Worm (Caenorhabditis elegans) whole organism, L2 larva: Measurements from ENCODE around the gene esyt-2.

ENCODE experiments used
- C34F6.9 ChIP-seq: fragments of 150-350 bp; optimal IDR thresholded peaks from 2 replicates; lab custom pipeline; 2014; ENCODE audit warnings: missing biosample characterization, missing genetic modification characterization
- Y55F3AM.14 ChIP-seq: fragments of 200-800 bp; sonication (Bioruptor generic); optimal IDR thresholded peaks from 2 replicates; lab custom pipeline; 2018; ENCODE audit warnings: mild to moderate bottlenecking, missing genetic modification characterization, missing compliant biosample characterization
- alr-1 ChIP-seq: fragments of 150-350 bp; optimal IDR thresholded peaks from 2 replicates; lab custom pipeline; 2014; ENCODE audit warnings: missing biosample characterization, missing genetic modification characterization
- aly-2 ChIP-seq: fragments of 150-350 bp; optimal IDR thresholded peaks from 2 replicates; lab custom pipeline; 2014; ENCODE audit warnings: missing biosample characterization, missing genetic modification characterization
- ama-1 ChIP-seq: fragments of 150-350 bp; optimal IDR thresholded peaks from 2 replicates; lab custom pipeline; 2018; ENCODE audit warnings: inconsistent platforms
- blmp-1 ChIP-seq: sonication (generic microtip); optimal IDR thresholded peaks from 2 replicates; lab custom pipeline; 2017; ENCODE audit warnings: missing genetic modification characterization, mild to moderate bottlenecking, missing compliant biosample characterization, antibody characterized with exemption, moderate library complexity; ENCODE audit not compliant: insufficient read depth
- ceh-16 ChIP-seq: fragments of 150-350 bp; optimal IDR thresholded peaks from 2 replicates; lab custom pipeline; 2014; ENCODE audit warnings: missing biosample characterization, missing genetic modification characterization
- ceh-82 ChIP-seq: fragments of 150-350 bp; optimal IDR thresholded peaks from 2 replicates; lab custom pipeline; 2014; ENCODE audit warnings: missing biosample characterization, missing genetic modification characterization
- crh-2 ChIP-seq: sonication (generic microtip); optimal IDR thresholded peaks from 2 replicates; lab custom pipeline; 2017; ENCODE audit warnings: missing biosample characterization, missing genetic modification characterization
- dmd-4 ChIP-seq: sonication (generic microtip); optimal IDR thresholded peaks from 2 replicates; lab custom pipeline; 2017; ENCODE audit warnings: missing biosample characterization, missing genetic modification characterization
- elt-1 ChIP-seq: fragments of 150-350 bp; optimal IDR thresholded peaks from 2 replicates; lab custom pipeline; 2014; ENCODE audit warnings: missing biosample characterization, missing genetic modification characterization
- fos-1 ChIP-seq: fragments of 150-350 bp; optimal IDR thresholded peaks from 2 replicates; lab custom pipeline; 2014; ENCODE audit warnings: missing biosample characterization, missing genetic modification characterization
- gmeb-1 ChIP-seq: fragments of 150-350 bp; optimal IDR thresholded peaks from 2 replicates; lab custom pipeline; 2014; ENCODE audit warnings: missing biosample characterization, missing genetic modification characterization
- lin-11 ChIP-seq: fragments of 150-350 bp; sonication (generic microtip); optimal IDR thresholded peaks from 2 replicates; lab custom pipeline; 2014; ENCODE audit warnings: missing biosample characterization, missing genetic modification characterization, inconsistent platforms, mixed read lengths
- lin-13 ChIP-seq: fragments of 150-350 bp; optimal IDR thresholded peaks from 2 replicates; lab custom pipeline; 2014; ENCODE audit warnings: missing biosample characterization, missing genetic modification reagents, missing genetic modification characterization
- lin-39 ChIP-seq: fragments of 150-350 bp; optimal IDR thresholded peaks from 2 replicates; lab custom pipeline; 2014; ENCODE audit warnings: missing biosample characterization, missing genetic modification reagents, missing genetic modification characterization
- mab-5 ChIP-seq: fragments of 150-350 bp; optimal IDR thresholded peaks from 2 replicates; lab custom pipeline; 2014; ENCODE audit warnings: missing biosample characterization, missing genetic modification characterization
- mbf-1 ChIP-seq: sonication (generic microtip); optimal IDR thresholded peaks from 2 replicates; lab custom pipeline; 2017; ENCODE audit warnings: missing biosample characterization, missing genetic modification characterization
- mdl-1 ChIP-seq, 2 experiments: fragments of 150-350 bp in 1 of 2; sonication (generic microtip) in 1 of 2; optimal IDR thresholded peaks; 2 replicates each; lab custom pipeline; 2017; ENCODE audit warnings: missing biosample characterization in 2 of 2, missing genetic modification characterization in 2 of 2
- nhr-10 ChIP-seq: sonication (generic microtip); optimal IDR thresholded peaks from 2 replicates; lab custom pipeline; 2017; ENCODE audit warnings: missing biosample characterization, missing genetic modification characterization
- nhr-11 ChIP-seq: fragments of 150-350 bp; optimal IDR thresholded peaks from 2 replicates; lab custom pipeline; 2014; ENCODE audit warnings: missing biosample characterization, missing genetic modification characterization
- nhr-12 ChIP-seq: fragments of 150-350 bp; optimal IDR thresholded peaks from 2 replicates; lab custom pipeline; 2014; ENCODE audit warnings: missing biosample characterization, missing genetic modification characterization
- nhr-129 ChIP-seq: fragments of 150-350 bp; optimal IDR thresholded peaks from 2 replicates; lab custom pipeline; 2014; ENCODE audit warnings: missing biosample characterization, missing genetic modification characterization
- nhr-21 ChIP-seq: fragments of 150-350 bp; optimal IDR thresholded peaks from 2 replicates; lab custom pipeline; 2014; ENCODE audit warnings: missing biosample characterization, missing genetic modification characterization
- nhr-237 ChIP-seq: fragments of 150-350 bp; optimal IDR thresholded peaks from 2 replicates; lab custom pipeline; 2014; ENCODE audit warnings: missing biosample characterization, missing genetic modification characterization
- nhr-25 ChIP-seq: fragments of 150-350 bp; sonication (generic microtip); optimal IDR thresholded peaks from 3 replicates; lab custom pipeline; 2014; ENCODE audit warnings: missing biosample characterization, missing genetic modification characterization
- nhr-77 ChIP-seq: fragments of 150-350 bp; optimal IDR thresholded peaks from 2 replicates; lab custom pipeline; 2014; ENCODE audit warnings: missing biosample characterization, missing genetic modification characterization
- peb-1 ChIP-seq: fragments of 150-350 bp; optimal IDR thresholded peaks from 2 replicates; lab custom pipeline; 2014; ENCODE audit warnings: missing biosample characterization, missing genetic modification characterization
- sem-4 ChIP-seq: fragments of 150-350 bp; optimal IDR thresholded peaks from 2 replicates; lab custom pipeline; 2014; ENCODE audit warnings: missing biosample characterization, missing genetic modification reagents, missing genetic modification characterization
- skn-1 ChIP-seq: sonication (generic microtip); optimal IDR thresholded peaks from 2 replicates; lab custom pipeline; 2017; ENCODE audit warnings: missing biosample characterization, missing genetic modification characterization
- snpc-4 ChIP-seq: fragments of 150-350 bp; optimal IDR thresholded peaks from 2 replicates; lab custom pipeline; 2014; ENCODE audit warnings: missing biosample characterization, missing genetic modification characterization
- unc-39 ChIP-seq: fragments of 150-350 bp; optimal IDR thresholded peaks from 2 replicates; lab custom pipeline; 2014; ENCODE audit warnings: missing biosample characterization, missing genetic modification characterization
- unc-55 ChIP-seq: fragments of 150-350 bp; sonication (generic microtip); optimal IDR thresholded peaks from 3 replicates; lab custom pipeline; 2014; ENCODE audit warnings: missing biosample characterization, missing genetic modification reagents, missing genetic modification characterization
- unc-62 ChIP-seq: fragments of 150-350 bp; optimal IDR thresholded peaks from 2 replicates; lab custom pipeline; 2014; ENCODE audit warnings: missing biosample characterization, missing genetic modification reagents, missing genetic modification characterization
- ztf-1 ChIP-seq: fragments of 200-800 bp; sonication (Bioruptor generic); conservative IDR thresholded peaks from 2 replicates; pipeline ENCODE4 v1.3.6; 2022; ENCODE audit warnings: missing genetic modification characterization, missing compliant biosample characterization
- ztf-11 ChIP-seq: sonication (generic microtip); optimal IDR thresholded peaks from 2 replicates; lab custom pipeline; 2017; ENCODE audit warnings: missing biosample characterization, missing genetic modification characterization
- ztf-4 ChIP-seq: fragments of 150-350 bp; optimal IDR thresholded peaks from 2 replicates; lab custom pipeline; 2014; ENCODE audit warnings: missing biosample characterization, missing genetic modification characterization

The esyt-2 gene

ce11 chrIII:6251511-6251910 lies 20.7 kb upstream of the esyt-2 start, which contains the start of gene amdh-1:
Gene amdh-1 (plus strand): TSS chrIII:6251811.
- no peak for TF ChIP-seq aly-2 (tag; lab: Kevin White, UChicago)
- no peak for TF ChIP-seq sem-4
- TF ChIP-seq ztf-1 (GFP tag; lab: Robert Waterston, UW), result no peak
- no peak for TF ChIP-seq lin-13 (GFP tag; lab: Kevin White, UChicago)
- no peak for TF ChIP-seq ceh-82 (tag; lab: Kevin White, UChicago)
- TF ChIP-seq nhr-21 (tag; lab: Kevin White, UChicago), result no peak
- no peak for TF ChIP-seq nhr-77 (tag; lab: Kevin White, UChicago)
- no peak for TF ChIP-seq C34F6.9 (tag; lab: Kevin White, UChicago)
- TF ChIP-seq nhr-237 (tag; lab: Kevin White, UChicago), result no peak
- TF ChIP-seq alr-1 (tag; lab: Kevin White, UChicago), result no peak
- no peak for TF ChIP-seq nhr-25 (tag; lab: Kevin White, UChicago)
- TF ChIP-seq nhr-129 (tag; lab: Kevin White, UChicago), result no peak
- no peak for TF ChIP-seq lin-39 (tag; lab: Kevin White, UChicago)
- no peak for TF ChIP-seq ztf-4 (tag; lab: Kevin White, UChicago)
- no peak for TF ChIP-seq peb-1 (tag; lab: Kevin White, UChicago)
- no peak for TF ChIP-seq nhr-10
- TF ChIP-seq elt-1, result no peak
- TF ChIP-seq ceh-16, result no peak

DNA sequence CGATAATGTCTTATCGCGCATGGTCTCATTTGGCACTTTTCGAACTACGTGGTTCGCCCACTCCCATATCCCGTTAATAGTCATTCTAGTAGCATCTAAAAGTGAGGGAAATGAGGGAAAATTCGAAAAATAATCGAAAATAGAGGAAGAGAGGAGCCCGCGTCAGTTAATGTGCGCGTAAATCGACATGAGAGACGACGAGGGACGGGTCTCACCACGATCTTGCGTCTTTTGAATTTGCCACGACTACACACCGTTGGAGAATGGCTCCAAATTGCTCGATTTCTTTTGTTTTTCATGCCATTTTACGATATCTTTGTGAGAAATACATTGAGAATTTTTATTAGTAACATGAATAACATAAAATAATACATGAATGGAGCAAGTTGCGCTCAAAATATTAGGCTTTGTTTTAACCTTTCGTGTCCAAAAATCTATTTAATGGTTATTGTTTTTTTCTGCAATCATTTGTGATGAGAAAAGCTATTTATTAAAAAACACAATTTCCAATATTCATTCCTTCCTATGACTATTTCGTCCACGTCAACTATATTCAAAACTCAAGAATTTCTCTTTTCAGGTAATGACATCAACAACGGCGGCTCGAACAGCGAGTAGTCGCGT lies 17.4 kb upstream of the esyt-2 start, which contains the start of the genes gen-1 and stt-3:
Gene gen-1 (minus strand): TSS at position 95 of the 624 bp plus-strand sequence.
Gene stt-3 (plus strand): TSS at position 574 of the 624 bp plus-strand sequence.
- TF ChIP-seq mbf-1 (tag; lab: Kevin White, UChicago), result no peak
- TF ChIP-seq C34F6.9 (tag; lab: Kevin White, UChicago), result peak; percentile 18
- TF ChIP-seq gmeb-1, result no peak
- TF ChIP-seq nhr-129 (tag; lab: Kevin White, UChicago), result peak; percentile 43
- peak; percentile 86 for TF ChIP-seq crh-2 (tag; lab: Kevin White, UChicago)

- TF ChIP-seq ztf-1 (GFP tag; lab: Robert Waterston, UW) (no peak), fos-1 (tag; lab: Kevin White, UChicago) (no peak), skn-1 (no peak), mab-5 (tag; lab: Kevin White, UChicago) (no peak), nhr-129 (tag; lab: Kevin White, UChicago) (no peak), snpc-4 (no peak), lin-39 (tag; lab: Kevin White, UChicago) (no peak), sem-4 (no peak), ztf-11 (tag; lab: Kevin White, UChicago) (no peak), Y55F3AM.14 (GFP tag; lab: Kevin White, UChicago) (no peak), C34F6.9 (tag; lab: Kevin White, UChicago) (no peak), crh-2 (tag; lab: Kevin White, UChicago) (no peak), unc-55 (GFP tag; lab: Kevin White, UChicago) (no peak), blmp-1 (tag; lab: Kevin White, UChicago) (no peak), ceh-16 (no peak), ztf-4 (tag; lab: Kevin White, UChicago) (no peak), unc-62 (GFP tag; lab: Kevin White, UChicago) (no peak), ama-1 (lab: Kevin White, UChicago) (no peak), lin-11 (tag; lab: Kevin White, UChicago) (no peak)
- TF ChIP-seq, all 48 proteins: peak for 0
These were observed 15.0 kb upstream of the esyt-2 start, which contains the start of gene bcas-2 for ce11 chrIII:6245728-6246127. Gene bcas-2 (minus strand): TSS chrIII:6245828.

DNA sequence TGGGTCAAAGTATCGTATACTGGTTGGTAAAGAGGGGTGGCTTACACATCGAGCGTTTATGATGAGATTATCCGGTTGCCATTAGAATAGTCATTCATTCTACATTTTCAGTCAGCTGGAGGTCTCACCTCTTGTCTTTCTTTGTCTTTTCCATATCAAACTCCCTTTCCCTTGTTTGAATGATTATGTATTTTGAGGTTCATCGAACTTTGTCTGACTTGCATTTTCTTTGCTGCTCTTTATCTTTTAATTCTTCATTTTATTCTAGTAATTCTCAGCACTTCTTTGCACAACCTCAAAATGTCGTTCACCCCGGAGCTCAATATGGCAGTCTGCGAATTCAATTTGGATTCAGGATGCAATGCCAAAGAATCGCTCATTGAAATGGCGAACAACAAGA lies 9.8 kb upstream of the esyt-2 start, which contains the start of gene T12A2.3:
Gene T12A2.3 (plus strand): TSS at position 301 of the 400 bp plus-strand sequence.
- TF ChIP-seq fos-1 (tag; lab: Kevin White, UChicago) (no peak), mab-5 (tag; lab: Kevin White, UChicago) (no peak)

DNA sequence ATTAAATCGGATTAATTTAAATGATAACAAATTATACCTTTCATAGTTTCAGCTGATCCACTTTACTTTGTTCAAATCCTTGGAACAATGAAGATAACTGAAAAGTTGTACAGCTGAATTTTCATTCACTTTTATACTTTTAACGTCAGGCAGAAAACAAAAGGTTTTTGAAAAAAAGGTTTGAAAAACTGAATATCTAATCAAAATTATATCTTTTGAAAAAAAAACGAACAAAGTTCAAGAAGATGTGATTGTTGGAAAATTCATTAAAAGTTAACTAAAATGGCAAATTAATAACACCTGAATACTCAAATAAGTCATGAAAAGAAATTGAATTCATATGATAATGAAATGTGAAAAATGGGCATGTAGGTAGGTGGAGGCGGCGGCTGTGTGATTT lies 5.9 kb upstream of the esyt-2 start, which contains the start of gene T12A2.21:
Gene T12A2.21 (minus strand): TSS at position 101 of the 400 bp plus-strand sequence.
- TF ChIP-seq mdl-1 (tag; optimal IDR thresholded peaks at IDR 0.05; lab: Kevin White, UChicago) (no peak), ceh-16 (no peak), snpc-4 (no peak), nhr-12 (tag; lab: Kevin White, UChicago) (no peak), nhr-11 (tag; lab: Kevin White, UChicago) (no peak), aly-2 (tag; lab: Kevin White, UChicago) (no peak), Y55F3AM.14 (GFP tag; lab: Kevin White, UChicago) (no peak), dmd-4 (no peak), unc-39 (tag; lab: Kevin White, UChicago) (no peak), nhr-77 (tag; lab: Kevin White, UChicago) (no peak)
